Worm (Caenorhabditis elegans): ENCODE measurements around the gene nhr-230.

The nhr-230 gene

DNA sequence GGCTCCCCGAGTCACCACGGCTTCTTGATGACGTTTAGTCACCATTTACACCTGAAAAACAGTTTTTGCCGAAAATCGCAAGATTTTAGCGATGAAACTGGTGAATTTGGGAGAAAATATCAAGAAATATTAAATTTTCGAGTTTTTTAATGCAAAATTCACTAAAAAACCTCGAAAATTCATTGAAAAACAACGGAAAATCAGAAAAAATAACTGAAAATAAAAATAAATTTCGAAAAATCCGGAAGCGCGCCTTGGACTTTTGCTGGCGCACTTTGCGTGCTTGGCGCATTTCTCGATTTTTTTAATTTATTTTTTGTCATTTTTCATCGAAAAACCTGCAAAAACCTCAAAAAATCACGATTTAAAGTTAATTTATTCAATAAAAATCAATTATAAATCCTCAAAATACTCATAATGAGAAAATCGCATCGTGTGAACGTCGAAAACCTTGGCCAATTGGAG lies 48.4 kb downstream of the nhr-230 start, which contains the start of gene emb-4 (continued):
- no peak for TF ChIP-seq ets-5 (GFP tag; IDR thresholded peaks at IDR 0.05)
- no peak for TF ChIP-seq nhr-237 (tag; optimal IDR thresholded peaks at IDR 0.05)
- no peak for TF ChIP-seq tlp-1 (tag; optimal IDR thresholded peaks at IDR 0.05)
- no peak for TF ChIP-seq alr-1 (tag; optimal IDR thresholded peaks at IDR 0.05; ENCODE audit: borderline replicate concordance)
- TF ChIP-seq lin-35 (GFP tag; optimal IDR thresholded peaks at IDR 0.05): peak; percentile 57 to 61
- TF ChIP-seq irx-1 (tag; optimal IDR thresholded peaks at IDR 0.05): peak; percentile 58
- TF ChIP-seq lsy-2 (tag; optimal IDR thresholded peaks at IDR 0.05): peak; percentile 67 to 71
- TF ChIP-seq nhr-71 (tag; optimal IDR thresholded peaks at IDR 0.05): no peak
- TF ChIP-seq snu-23 (GFP tag; optimal IDR thresholded peaks at IDR 0.05): peak; percentile 67
- peak; percentile 15 for TF ChIP-seq unc-130 (tag; optimal IDR thresholded peaks at IDR 0.05)
- TF ChIP-seq blmp-1 (tag; optimal IDR thresholded peaks at IDR 0.05): peak; percentile 26
- TF ChIP-seq vab-15 (tag; optimal IDR thresholded peaks at IDR 0.05): no peak
- TF ChIP-seq C16A3.4 (tag; optimal IDR thresholded peaks at IDR 0.05): peak; percentile 17
- TF ChIP-seq jun-1 (tag; optimal IDR thresholded peaks at IDR 0.05): no peak
- TF ChIP-seq Y116A8C.19 (tag; optimal IDR thresholded peaks at IDR 0.05; ENCODE audit: borderline replicate concordance): no peak
- TF ChIP-seq mdl-1 (tag; optimal IDR thresholded peaks at IDR 0.05): no peak

DNA sequence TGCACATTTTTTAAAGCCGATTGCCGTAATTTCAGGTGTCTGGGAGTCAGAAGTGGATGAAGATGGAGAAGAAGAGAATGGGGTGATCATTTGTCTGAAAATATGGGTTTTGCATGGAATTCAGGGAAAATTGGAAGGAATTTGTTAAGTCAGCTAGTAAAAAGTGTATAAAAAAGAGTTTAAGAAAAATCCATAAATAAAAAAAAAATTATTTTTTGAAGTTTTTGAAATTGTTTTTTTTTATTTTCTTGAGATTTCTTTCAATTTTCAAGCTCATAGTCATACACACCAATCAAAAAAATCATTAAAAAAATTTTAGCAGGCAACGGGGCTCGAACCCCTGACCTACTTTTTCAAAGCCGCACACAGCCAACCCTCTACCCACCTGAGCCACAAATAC lies 53.9 kb downstream of the nhr-230 start, which contains the start of gene nhr-243:
Gene nhr-243, minus strand, starts transcription at position 101 of the 400 bp plus-strand sequence.
- TF ChIP-seq snpc-4 (tag; optimal IDR thresholded peaks at IDR 0.05) (no peak), efl-1 (optimal IDR thresholded peaks at IDR 0.05) (no peak), efl-1 (GFP tag; optimal IDR thresholded peaks at IDR 0.05 in 1 of 2) (peak in 1 of 2 experiments; percentile 49)

DNA sequence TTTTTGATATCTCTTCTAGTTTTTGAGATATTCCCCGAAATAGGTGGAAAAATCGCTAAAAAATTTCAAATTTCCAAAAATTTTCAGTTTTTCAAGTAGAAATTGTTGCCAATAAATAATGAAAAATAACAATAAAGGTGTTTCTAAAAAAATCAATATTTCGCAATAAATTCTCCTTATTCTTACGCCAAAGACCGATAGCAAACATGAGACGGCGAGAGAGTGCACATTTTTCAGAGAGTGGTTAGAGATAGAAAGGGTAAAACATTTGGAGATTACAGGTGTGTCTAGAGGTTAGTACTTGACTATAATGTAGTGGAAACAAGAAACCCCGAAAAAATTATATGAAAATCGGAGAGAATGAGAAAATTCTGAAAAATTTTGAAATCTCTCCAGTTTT lies 55.0 kb downstream of the nhr-230 start:
- TF ChIP-seq lsy-2 (tag; optimal IDR thresholded peaks at IDR 0.05) (peak; percentile 4 to 18), nhr-71 (tag; optimal IDR thresholded peaks at IDR 0.05) (peak; percentile 21), dsc-1 (tag; optimal IDR thresholded peaks at IDR 0.05) (no peak), dpl-1 (GFP tag; optimal IDR thresholded peaks at IDR 0.05) (peak in 1 of 3 experiments; percentile 0), isw-1 (GFP tag; IDR thresholded peaks at IDR 0.05) (no peak), skn-1 (tag; optimal IDR thresholded peaks at IDR 0.05) (peak; percentile 10), nhr-90 (tag; optimal IDR thresholded peaks at IDR 0.05; ENCODE audit: poor library complexity) (peak; percentile 22), tlp-1 (tag; optimal IDR thresholded peaks at IDR 0.05) (no peak), efl-1 (optimal IDR thresholded peaks at IDR 0.05) (peak; percentile 17 to 31), efl-1 (GFP tag; optimal IDR thresholded peaks at IDR 0.05 in 1 of 2) (peak in 1 of 2 experiments; percentile 79), zip-4 (GFP tag; optimal IDR thresholded peaks at IDR 0.05) (peak; percentile 93), jun-1 (tag; optimal IDR thresholded peaks at IDR 0.05) (no peak), snu-23 (GFP tag; optimal IDR thresholded peaks at IDR 0.05) (peak; percentile 42), lin-35 (GFP tag; optimal IDR thresholded peaks at IDR 0.05) (peak in 1 of 2 experiments; percentile 42), ceh-63 (GFP tag; optimal IDR thresholded peaks at IDR 0.05) (no peak), mep-1 (tag; optimal IDR thresholded peaks at IDR 0.05) (no peak), elt-2 (tag; optimal IDR thresholded peaks at IDR 0.05) (peak; percentile 37), fos-1 (tag; optimal IDR thresholded peaks at IDR 0.05) (no peak), nhr-20 (tag; optimal IDR thresholded peaks at IDR 0.05) (peak; percentile 95)

Measured in whole organism, L1 larva.